Fruit fly (Drosophila melanogaster): ENCODE data around the gene CG1236.

Gene CG1236

DNA sequence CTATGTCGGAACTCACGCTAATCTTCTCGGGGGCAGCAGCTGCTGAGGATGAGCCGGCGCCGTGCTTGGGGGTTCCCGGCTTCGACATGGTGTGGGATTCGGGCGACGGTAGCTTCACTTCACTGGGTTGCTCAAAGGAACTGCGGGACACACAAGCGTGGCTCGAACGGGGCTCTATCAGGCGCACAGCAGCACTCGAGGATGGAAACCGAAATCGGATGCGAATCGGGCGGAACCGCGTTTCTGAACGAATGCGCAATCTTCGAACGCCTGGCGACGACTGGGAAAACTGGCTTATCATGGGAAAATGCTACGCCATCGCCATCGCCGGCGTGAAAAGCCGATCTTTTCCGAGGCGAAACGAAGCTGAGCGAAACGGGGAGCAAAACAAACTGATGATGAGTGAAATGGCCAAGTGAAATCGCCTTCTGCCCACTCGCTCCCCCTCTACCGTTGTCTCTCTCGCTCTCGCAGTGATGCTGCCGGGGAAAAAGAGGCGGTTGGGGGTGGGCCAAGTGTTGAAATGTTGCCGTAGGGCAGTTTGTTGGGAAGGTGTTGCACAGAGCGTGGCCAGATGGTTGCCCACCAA is 35.2 kb downstream of the CG1236 start (continued):
- TF ChIP-seq CG4282 (GFP tag; optimal IDR thresholded peaks at IDR 0.05) (no peak), CG7987 (GFP tag; optimal IDR thresholded peaks at IDR 0.05) (no peak), seq (GFP tag; IDR thresholded peaks at IDR 0.05) (no peak), Doc3 (GFP tag; IDR thresholded peaks at IDR 0.05; ENCODE audit: partially characterized antibody) (no peak), Ets65A (GFP tag) (peak; percentile 93), Camta (GFP tag; optimal IDR thresholded peaks at IDR 0.05) (no peak), cwo (GFP tag; optimal IDR thresholded peaks at IDR 0.05) (no peak), CG1832 (GFP tag; optimal IDR thresholded peaks at IDR 0.05) (peak; percentile 30), CG8944 (GFP tag; optimal IDR thresholded peaks at IDR 0.05) (no peak), Abd-B (GFP tag; optimal IDR thresholded peaks at IDR 0.05) (no peak), rib (GFP tag; IDR thresholded peaks at IDR 0.05) (no peak), CG10267 (tag; optimal IDR thresholded peaks at IDR 0.05) (no peak), cad (GFP tag; optimal IDR thresholded peaks at IDR 0.05) (no peak), CG3726 (GFP tag; IDR thresholded peaks at IDR 0.05) (no peak), CG9609 (GFP tag; optimal IDR thresholded peaks at IDR 0.05) (no peak), CG3847 (GFP tag; IDR thresholded peaks at IDR 0.05) (no peak), CG10959 (GFP tag; IDR thresholded peaks at IDR 0.05) (no peak), sob (GFP tag; IDR thresholded peaks at IDR 0.05) (no peak), abd-A (tag; optimal IDR thresholded peaks at IDR 0.05) (peak; percentile 53), Hand (GFP tag; optimal IDR thresholded peaks at IDR 0.05) (no peak), CG4854 (GFP tag; optimal IDR thresholded peaks at IDR 0.05) (no peak), z (GFP tag; IDR thresholded peaks at IDR 0.05) (peak; percentile 72), CG10321 (GFP tag; IDR thresholded peaks at IDR 0.05) (0 out of 2 replicates have a peak, but pooled peaks have one; percentile 14), scrt (GFP tag; optimal IDR thresholded peaks at IDR 0.05) (peak; percentile 42), CG13894 (tag; optimal IDR thresholded peaks at IDR 0.05) (peak; percentile 46), disco-r (GFP tag; optimal IDR thresholded peaks at IDR 0.05) (no peak), CG9437 (GFP tag; optimal IDR thresholded peaks at IDR 0.05) (no peak), HLH4C (GFP tag; IDR thresholded peaks at IDR 0.05; ENCODE audit: partially characterized antibody) (no peak), CG11085 (GFP tag; IDR thresholded peaks at IDR 0.05) (no peak), CG11398 (GFP tag; optimal IDR thresholded peaks at IDR 0.05) (no peak)

- TF ChIP-seq CG32532 (GFP tag; IDR thresholded peaks at IDR 0.05) (no peak), sim (GFP tag; IDR thresholded peaks at IDR 0.05) (no peak), CG14441 (GFP tag; IDR thresholded peaks at IDR 0.05) (no peak), trem (tag; optimal IDR thresholded peaks at IDR 0.05) (peak; percentile 19), crc (GFP tag; optimal IDR thresholded peaks at IDR 0.05) (no peak), Adf1 (GFP tag; IDR thresholded peaks at IDR 0.05) (no peak), Taf1 (GFP tag; IDR thresholded peaks at IDR 0.05) (no peak), CG6791 (GFP tag; IDR thresholded peaks at IDR 0.05; ENCODE audit: partially characterized antibody) (peak; percentile 21; the same call in 1 of the 3 replicates), CG10321 (GFP tag; IDR thresholded peaks at IDR 0.05) (no peak), CG1832 (GFP tag; optimal IDR thresholded peaks at IDR 0.05) (no peak), CG3847 (GFP tag; IDR thresholded peaks at IDR 0.05) (no peak), Lhr (GFP tag; optimal IDR thresholded peaks at IDR 0.05) (peak; percentile 27), CG11695 (GFP tag; IDR thresholded peaks at IDR 0.05) (no peak), chinmo (GFP tag; IDR thresholded peaks at IDR 0.05; ENCODE audit: partially characterized antibody) (no peak), bcd (GFP tag; optimal IDR thresholded peaks at IDR 0.05) (no peak), CG33557 (GFP tag; optimal IDR thresholded peaks at IDR 0.05) (no peak), CG8765 (GFP tag; IDR thresholded peaks at IDR 0.05) (no peak), cg (GFP tag; optimal IDR thresholded peaks at IDR 0.05) (peak; percentile 83), amos (GFP tag; IDR thresholded peaks at IDR 0.05; ENCODE audit: partially characterized antibody) (no peak), CG10147 (GFP tag; optimal IDR thresholded peaks at IDR 0.05) (no peak), ase (GFP tag; IDR thresholded peaks at IDR 0.05) (no peak), onecut (GFP tag; IDR thresholded peaks at IDR 0.05) (no peak), CG4282 (GFP tag; optimal IDR thresholded peaks at IDR 0.05) (no peak), sob (GFP tag; IDR thresholded peaks at IDR 0.05) (no peak), tx (GFP tag; optimal IDR thresholded peaks at IDR 0.05) (no peak), CG12744 (GFP tag; optimal IDR thresholded peaks at IDR 0.05) (no peak)
Observed at dm6 chr3R:5772433-5772832, 35.9 kb downstream of the CG1236 start.

Data from whole organism, embryonic.